Fruit fly (Drosophila melanogaster) Kc167 (cell line): ENCODE data around the gene CG8997.

ENCODE experiments used
- Myc ChIP-seq: fragments of >200 bp; optimal IDR thresholded peaks from 2 replicates; lab custom pipeline; 2017; ENCODE audit warnings: missing external identifiers
- Sin3A ChIP-seq: fragments of >200 bp; optimal IDR thresholded peaks from 2 replicates; lab custom pipeline; 2018; ENCODE audit warnings: missing external identifiers
- h ChIP-seq: fragments of >200 bp; optimal IDR thresholded peaks from 3 replicates; lab custom pipeline; 2018; ENCODE audit warnings: missing external identifiers
- insv ChIP-seq: fragments of >200 bp; optimal IDR thresholded peaks from 3 replicates; lab custom pipeline; 2018; ENCODE audit warnings: missing external identifiers
- psq ChIP-seq: fragments of >200 bp; optimal IDR thresholded peaks from 2 replicates; lab custom pipeline; 2017; ENCODE audit warnings: missing external identifiers
- ttk ChIP-seq: sonication (Bioruptor generic); optimal IDR thresholded peaks from 2 replicates; lab custom pipeline; 2017; ENCODE audit warnings: missing external identifiers

CG8997 gene

dm6 chr2L:13813604-13814178 is 31.4 kb downstream of the CG8997 start, which contains the start of gene Sos:
TSS of gene Sos (plus strand) at chr2L:13813816.
- no peak for TF ChIP-seq h (lab: Kevin White, UChicago)
- no peak for TF ChIP-seq insv (lab: Kevin White, UChicago)
- TF ChIP-seq psq (lab: Kevin White, UChicago): no peak
- TF ChIP-seq Sin3A (lab: Kevin White, UChicago): no peak
- no peak for TF ChIP-seq ttk (lab: Kevin White, UChicago)
- no peak for TF ChIP-seq Myc (lab: Kevin White, UChicago)

dm6 chr2L:13813156-13813555 is 32.0 kb downstream of the CG8997 start, which contains the start of gene CG16888:
TSS of gene CG16888 (minus strand) at chr2L:13813256.
- TF ChIP-seq psq (lab: Kevin White, UChicago): no peak
- no peak for TF ChIP-seq insv (lab: Kevin White, UChicago)
- no peak for TF ChIP-seq Myc (lab: Kevin White, UChicago)
- TF ChIP-seq Sin3A (lab: Kevin White, UChicago): no peak
- TF ChIP-seq h (lab: Kevin White, UChicago): no peak
- no peak for TF ChIP-seq ttk (lab: Kevin White, UChicago)

- no peak for TF ChIP-seq insv (lab: Kevin White, UChicago)
Observed at dm6 chr2L:13811323-13811722, 33.8 kb downstream of the CG8997 start, which contains the start of the genes Adat1 and CG16865. TSS of gene Adat1 (minus strand) at chr2L:13811474. TSS of gene CG16865 (plus strand) at chr2L:13811522.

dm6 chr2L:13807959-13808358 is 37.2 kb downstream of the CG8997 start:
- TF ChIP-seq h (lab: Kevin White, UChicago) (no peak), Sin3A (lab: Kevin White, UChicago) (no peak), Myc (lab: Kevin White, UChicago) (no peak), ttk (lab: Kevin White, UChicago) (no peak), insv (lab: Kevin White, UChicago) (no peak), psq (lab: Kevin White, UChicago) (no peak)

- TF ChIP-seq Myc (lab: Kevin White, UChicago) (no peak), ttk (lab: Kevin White, UChicago) (no peak), h (lab: Kevin White, UChicago) (no peak), psq (lab: Kevin White, UChicago) (no peak), Sin3A (lab: Kevin White, UChicago) (no peak), insv (lab: Kevin White, UChicago) (no peak)
Observed at dm6 chr2L:13807097-13807496, 38.0 kb downstream of the CG8997 start.

dm6 chr2L:13805170-13805569 is 40.0 kb downstream of the CG8997 start:
- TF ChIP-seq Sin3A (lab: Kevin White, UChicago) (no peak), h (lab: Kevin White, UChicago) (no peak), insv (lab: Kevin White, UChicago) (no peak), psq (lab: Kevin White, UChicago) (no peak), ttk (lab: Kevin White, UChicago) (no peak)

- no peak for TF ChIP-seq psq (lab: Kevin White, UChicago)
- TF ChIP-seq insv (lab: Kevin White, UChicago): no peak
- no peak for TF ChIP-seq Sin3A (lab: Kevin White, UChicago)
- no peak for TF ChIP-seq ttk (lab: Kevin White, UChicago)
- no peak for TF ChIP-seq h (lab: Kevin White, UChicago)
- no peak for TF ChIP-seq Myc (lab: Kevin White, UChicago)
Observed at dm6 chr2L:13804561-13805067, 40.5 kb downstream of the CG8997 start.

dm6 chr2L:13803805-13804560 is 41.1 kb downstream of the CG8997 start:
- TF ChIP-seq Myc (lab: Kevin White, UChicago) (no peak), Sin3A (lab: Kevin White, UChicago) (no peak), ttk (lab: Kevin White, UChicago) (no peak), psq (lab: Kevin White, UChicago) (no peak), insv (lab: Kevin White, UChicago) (no peak), h (lab: Kevin White, UChicago) (no peak)

- TF ChIP-seq psq (lab: Kevin White, UChicago) (no peak), insv (lab: Kevin White, UChicago) (no peak), Myc (lab: Kevin White, UChicago) (no peak), h (lab: Kevin White, UChicago) (no peak), Sin3A (lab: Kevin White, UChicago) (no peak), ttk (lab: Kevin White, UChicago) (no peak)
Observed at dm6 chr2L:13803032-13803661, 42.0 kb downstream of the CG8997 start, which contains the start of gene CAH1. TSS of gene CAH1 (plus strand) at chr2L:13803626.

- TF ChIP-seq psq (lab: Kevin White, UChicago) (no peak), insv (lab: Kevin White, UChicago) (no peak), ttk (lab: Kevin White, UChicago) (no peak), h (lab: Kevin White, UChicago) (no peak), Sin3A (lab: Kevin White, UChicago) (no peak), Myc (lab: Kevin White, UChicago) (no peak)
Observed at dm6 chr2L:13802075-13802639, 43.0 kb downstream of the CG8997 start.
